Fruit fly (Drosophila melanogaster) whole organism, wandering third instar larva: ENCODE results near the gene CG17712.

Experiments
- Abd-B ChIP-seq: fragments of >200 bp; optimal IDR thresholded peaks from 2 replicates; lab custom pipeline; 2017; ENCODE audit warnings: missing biosample characterization, missing genetic modification characterization
- CG32264 ChIP-seq: fragments of 200-800 bp; sonication (Bioruptor generic); optimal IDR thresholded peaks from 2 replicates; lab custom pipeline; 2016; ENCODE audit warnings: missing biosample characterization, missing genetic modification characterization
- CG9705 ChIP-seq: fragments of 200-800 bp; sonication (Bioruptor generic); optimal IDR thresholded peaks from 2 replicates; lab custom pipeline; 2018; ENCODE audit warnings: missing biosample characterization, mild to moderate bottlenecking, missing genetic modification characterization
- Dif ChIP-seq: fragments of 200-275, 200-300 bp; sonication (Bioruptor generic); optimal IDR thresholded peaks from 2 replicates; lab custom pipeline; 2018; ENCODE audit warnings: missing biosample characterization, missing genetic modification characterization; ENCODE audit not compliant: partially characterized antibody
- GATAd ChIP-seq: sonication (Bioruptor generic); optimal IDR thresholded peaks from 2 replicates; lab custom pipeline; 2016; ENCODE audit warnings: missing biosample characterization, missing genetic modification characterization
- HLH106 ChIP-seq: fragments of 200-800 bp; optimal IDR thresholded peaks from 3 replicates; lab custom pipeline; 2019; ENCODE audit warnings: missing biosample characterization, mild to moderate bottlenecking, missing genetic modification characterization, moderate library complexity
- Hnf4 ChIP-seq: fragments of 200-800 bp; sonication (Bioruptor generic); optimal IDR thresholded peaks from 2 replicates; lab custom pipeline; 2016; ENCODE audit warnings: missing biosample characterization, mild to moderate bottlenecking, missing genetic modification characterization
- Hr78 ChIP-seq: fragments of >200 bp; optimal IDR thresholded peaks from 2 replicates; lab custom pipeline; 2017; ENCODE audit warnings: missing biosample characterization, missing genetic modification characterization
- Jra ChIP-seq: sonication (Bioruptor generic); optimal IDR thresholded peaks from 2 replicates; lab custom pipeline; 2016; ENCODE audit warnings: missing biosample characterization, missing genetic modification characterization
- Mio ChIP-seq: sonication (Bioruptor generic); optimal IDR thresholded peaks from 2 replicates; lab custom pipeline; 2016; ENCODE audit warnings: missing biosample characterization, missing genetic modification characterization
- Myc ChIP-seq: fragments of >200 bp; optimal IDR thresholded peaks from 2 replicates; lab custom pipeline; 2017
- N ChIP-seq: fragments of >200 bp; optimal IDR thresholded peaks from 2 replicates; lab custom pipeline; 2018; ENCODE audit warnings: missing biosample characterization, missing external identifiers, missing genetic modification characterization
- OdsH ChIP-seq: fragments of 200-800 bp; sonication (Bioruptor generic); optimal IDR thresholded peaks from 2 replicates; lab custom pipeline; 2016; ENCODE audit warnings: missing biosample characterization, mild to moderate bottlenecking, missing genetic modification characterization
- Rel ChIP-seq, 2 experiments: fragments of 200-800 bp; sonication (Bioruptor generic) in 1 of 2; optimal IDR thresholded peaks; 2 replicates in 1 of 2; 3 replicates in 1 of 2; lab custom pipeline; 2016 to 2019; ENCODE audit warnings: mild to moderate bottlenecking in 2 of 2, missing biosample characterization in 2 of 2, missing genetic modification characterization in 2 of 2, moderate library complexity in 1 of 2
- Sp1 ChIP-seq: fragments of 200-800 bp; sonication (Bioruptor generic); optimal IDR thresholded peaks from 3 replicates; lab custom pipeline; 2019; ENCODE audit warnings: missing biosample characterization, mild to moderate bottlenecking, missing genetic modification characterization, moderate library complexity
- br ChIP-seq: fragments of 200-800 bp; sonication (Bioruptor generic); optimal IDR thresholded peaks from 2 replicates; lab custom pipeline; 2016; ENCODE audit warnings: missing biosample characterization, missing genetic modification characterization
- brk ChIP-seq: fragments of 200-800 bp; sonication (Bioruptor generic); optimal IDR thresholded peaks from 2 replicates; lab custom pipeline; 2016; ENCODE audit warnings: missing biosample characterization, mild to moderate bottlenecking, missing genetic modification characterization
- dl ChIP-seq, 2 experiments: fragments of 175-275, 200-275 bp in 1 of 2; fragments of 200-275 bp in 1 of 2; sonication (Bioruptor generic); optimal IDR thresholded peaks; lab custom pipeline; 2018; ENCODE audit warnings: mild to moderate bottlenecking in 2 of 2, missing biosample characterization in 2 of 2, missing genetic modification characterization in 2 of 2, moderate library complexity in 2 of 2; ENCODE audit not compliant: partially characterized antibody in 2 of 2, insufficient read depth in 1 of 2
- dmrt93B ChIP-seq: fragments of 200-800 bp; sonication (Bioruptor generic); optimal IDR thresholded peaks from 2 replicates; lab custom pipeline; 2018; ENCODE audit warnings: missing biosample characterization, mild to moderate bottlenecking, missing genetic modification characterization
- dsf ChIP-seq: sonication (Bioruptor generic); optimal IDR thresholded peaks from 2 replicates; lab custom pipeline; 2016; ENCODE audit warnings: missing biosample characterization, missing genetic modification characterization, borderline replicate concordance
- ey ChIP-seq: fragments of 200-800 bp; sonication (Bioruptor generic); optimal IDR thresholded peaks from 2 replicates; lab custom pipeline; 2016; ENCODE audit warnings: missing biosample characterization, missing genetic modification characterization
- foxo ChIP-seq, 2 experiments: fragments of 200-800 bp; sonication (Bioruptor generic); optimal IDR thresholded peaks; 2 replicates in 1 of 2; 3 replicates in 1 of 2; lab custom pipeline; 2016 to 2017; ENCODE audit warnings: missing biosample characterization in 2 of 2, missing genetic modification characterization in 2 of 2
- fru ChIP-seq: fragments of 200-800 bp; sonication (Bioruptor generic); optimal IDR thresholded peaks from 3 replicates; lab custom pipeline; 2016; ENCODE audit warnings: missing biosample characterization, mild to moderate bottlenecking, missing genetic modification characterization
- h ChIP-seq: fragments of 200-800 bp; sonication (Bioruptor generic); optimal IDR thresholded peaks from 3 replicates; lab custom pipeline; 2016; ENCODE audit warnings: missing biosample characterization, mild to moderate bottlenecking, missing genetic modification characterization
- jim ChIP-seq: fragments of 175-275, 200-325 bp; sonication (Bioruptor generic); optimal IDR thresholded peaks from 2 replicates; lab custom pipeline; 2016; ENCODE audit warnings: missing biosample characterization, mild to moderate bottlenecking, missing genetic modification characterization
- pan ChIP-seq: fragments of >200 bp; optimal IDR thresholded peaks from 2 replicates; lab custom pipeline; 2017
- psq ChIP-seq: fragments of 200-800 bp; sonication (Bioruptor generic); optimal IDR thresholded peaks from 3 replicates; lab custom pipeline; 2017; ENCODE audit warnings: missing biosample characterization, mild to moderate bottlenecking, missing genetic modification characterization, moderate library complexity
- rgr ChIP-seq: fragments of 200-800 bp; sonication (Bioruptor generic); optimal IDR thresholded peaks from 3 replicates; lab custom pipeline; 2016; ENCODE audit warnings: missing biosample characterization, mild to moderate bottlenecking, missing genetic modification characterization
- sage ChIP-seq: fragments of 200-800 bp; sonication (Bioruptor generic); optimal IDR thresholded peaks from 2 replicates; lab custom pipeline; 2016; ENCODE audit warnings: missing biosample characterization, mild to moderate bottlenecking, missing genetic modification characterization
- sv ChIP-seq: fragments of 200-800 bp; sonication (Bioruptor generic); optimal IDR thresholded peaks from 3 replicates; lab custom pipeline; 2016; ENCODE audit warnings: missing biosample characterization, missing genetic modification characterization
- tai ChIP-seq: sonication (Bioruptor generic); optimal IDR thresholded peaks from 2 replicates; lab custom pipeline; 2016; ENCODE audit warnings: missing biosample characterization, missing genetic modification characterization
- usp ChIP-seq: fragments of >200 bp; optimal IDR thresholded peaks from 2 replicates; lab custom pipeline; 2017; ENCODE audit warnings: missing biosample characterization, missing genetic modification characterization
- woc ChIP-seq: sonication (Bioruptor generic); optimal IDR thresholded peaks from 2 replicates; lab custom pipeline; 2016; ENCODE audit warnings: missing biosample characterization, mild to moderate bottlenecking, missing genetic modification characterization

Gene CG17712

DNA sequence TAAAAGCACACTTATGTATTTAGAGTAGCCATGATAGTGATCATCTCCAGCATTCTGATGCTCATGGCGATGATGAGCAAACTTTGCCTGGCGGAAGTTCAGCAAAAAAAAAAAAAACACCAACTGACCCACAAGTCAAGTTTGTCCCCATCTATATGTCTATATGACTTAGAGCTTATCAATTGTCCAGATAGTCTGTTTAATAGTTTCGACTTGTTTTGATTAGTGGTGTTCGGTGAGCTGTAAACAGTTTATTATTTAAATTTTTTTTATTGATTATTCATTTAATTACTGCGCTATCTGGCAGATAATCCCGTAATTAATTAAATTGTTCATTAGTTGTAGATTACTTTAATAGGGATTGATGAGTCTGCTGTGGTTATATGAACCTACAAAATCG lies 8.1 kb downstream of the CG17712 start:
- TF ChIP-seq br (GFP tag; lab: Kevin White, UChicago): no peak
- TF ChIP-seq dsf: no peak
- TF ChIP-seq Jra (GFP tag; lab: Kevin White, UChicago): no peak
- TF ChIP-seq tai (GFP tag; lab: Kevin White, UChicago): no peak
- no peak for TF ChIP-seq GATAd

DNA sequence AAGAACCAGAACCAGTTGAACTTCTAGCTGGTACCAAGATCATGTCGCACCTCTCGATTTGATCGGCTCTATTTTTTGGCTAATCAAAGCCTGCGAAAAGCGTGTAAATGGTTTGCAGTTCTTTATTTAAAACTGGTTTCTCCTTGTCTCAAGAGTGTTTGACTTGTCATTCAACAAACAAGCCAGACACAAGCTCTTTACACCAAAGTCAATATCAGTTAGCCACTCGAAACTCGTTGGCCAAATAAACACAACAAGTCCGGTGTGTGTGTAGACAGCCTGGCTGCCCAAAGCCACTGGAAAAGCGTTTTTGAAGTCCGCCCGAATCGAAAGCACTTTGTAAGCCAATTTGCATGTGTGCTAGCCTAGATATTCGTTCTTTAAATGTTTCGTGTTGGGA lies 11.8 kb downstream of the CG17712 start:
- TF ChIP-seq Abd-B (no peak), Mio (GFP tag; lab: Kevin White, UChicago) (no peak), Hr78 (no peak), jim (no peak), sv (no peak), br (GFP tag; lab: Kevin White, UChicago) (no peak), fru (GFP tag; lab: Kevin White, UChicago) (no peak), Rel (GFP tag; optimal IDR thresholded peaks at IDR 0.05; lab: Kevin White, UChicago) (no peak), Rel (tag; optimal IDR thresholded peaks at IDR 0.05; lab: Kevin White, UChicago) (no peak)

dm6 chr2L:1738054-1738453 lies 13.9 kb downstream of the CG17712 start:
- no peak for TF ChIP-seq sage (GFP tag; lab: Kevin White, UChicago)
- no peak for TF ChIP-seq Rel (GFP tag; optimal IDR thresholded peaks at IDR 0.05; lab: Kevin White, UChicago)
- TF ChIP-seq Rel (tag; optimal IDR thresholded peaks at IDR 0.05; lab: Kevin White, UChicago): no peak
- no peak for TF ChIP-seq br (GFP tag; lab: Kevin White, UChicago)
- TF ChIP-seq CG32264 (GFP tag; lab: Kevin White, UChicago): no peak
- no peak for TF ChIP-seq Dif (GFP tag; lab: Kevin White, UChicago)
- TF ChIP-seq HLH106 (tag; lab: Kevin White, UChicago): no peak
- TF ChIP-seq brk (GFP tag; lab: Kevin White, UChicago): no peak
- no peak for TF ChIP-seq jim

DNA sequence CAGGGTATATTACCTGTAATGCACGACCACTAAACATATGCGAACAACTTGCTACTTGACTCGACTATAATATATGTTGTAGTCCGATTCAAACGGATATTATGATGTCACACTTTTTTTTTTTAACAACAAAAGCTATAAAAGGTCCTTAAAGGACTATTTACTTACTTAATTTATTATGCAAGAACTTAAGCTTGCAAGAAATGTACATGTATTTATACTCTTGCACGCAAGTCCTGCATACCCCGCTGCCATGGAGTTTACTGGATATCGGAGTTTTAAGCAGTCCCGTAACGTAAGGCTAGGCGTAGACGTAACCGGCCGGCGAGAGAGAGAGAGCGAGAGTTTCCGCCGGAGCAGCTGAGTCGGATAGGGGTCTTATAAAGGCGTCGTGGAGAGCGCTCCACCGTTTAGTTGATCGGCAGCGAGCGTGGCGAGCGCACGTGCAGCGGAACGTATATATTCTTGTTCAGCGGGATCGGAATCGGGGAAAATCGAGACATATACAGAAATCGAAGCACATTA lies 14.8 kb downstream of the CG17712 start:
- TF ChIP-seq Mio (GFP tag; lab: Kevin White, UChicago): no peak
- no peak for TF ChIP-seq Abd-B
- TF ChIP-seq usp (GFP tag; lab: Kevin White, UChicago): no peak
- peak; percentile 42 for TF ChIP-seq psq (GFP tag; lab: Kevin White, UChicago)
- peak; percentile 31 for TF ChIP-seq Hnf4
- TF ChIP-seq dmrt93B (GFP tag; lab: Kevin White, UChicago): no peak
- TF ChIP-seq woc: no peak
- no peak for TF ChIP-seq Jra (GFP tag; lab: Kevin White, UChicago)
- TF ChIP-seq Sp1 (GFP tag; lab: Kevin White, UChicago): no peak
- no peak for TF ChIP-seq N (GFP tag; lab: Kevin White, UChicago)
- no peak for TF ChIP-seq CG32264 (GFP tag; lab: Kevin White, UChicago)
- no peak for TF ChIP-seq tai (GFP tag; lab: Kevin White, UChicago)
- no peak for TF ChIP-seq pan (lab: Kevin White, UChicago)
- peak; percentile 46 for TF ChIP-seq rgr (GFP tag; lab: Kevin White, UChicago)
- TF ChIP-seq Rel (GFP tag; optimal IDR thresholded peaks at IDR 0.05; lab: Kevin White, UChicago): no peak
- TF ChIP-seq Rel (tag; optimal IDR thresholded peaks at IDR 0.05; lab: Kevin White, UChicago): no peak
- peak; percentile 48 for TF ChIP-seq br (GFP tag; lab: Kevin White, UChicago)
- peak in 1 of 2 experiments; percentile 34 for TF ChIP-seq dl (GFP tag; optimal IDR thresholded peaks at IDR 0.05; lab: Kevin White, UChicago; ENCODE audit: insufficient read depth in 1 of 2, partially characterized antibody in 2 of 2)
- peak; percentile 16 for TF ChIP-seq HLH106 (tag; lab: Kevin White, UChicago)
- TF ChIP-seq sage (GFP tag; lab: Kevin White, UChicago): no peak
- peak; percentile 64 for TF ChIP-seq OdsH (GFP tag; lab: Kevin White, UChicago)
- TF ChIP-seq foxo (GFP tag; optimal IDR thresholded peaks at IDR 0.05; lab: Kevin White, UChicago): peak in 1 of 2 experiments; percentile 68
- TF ChIP-seq Dif (GFP tag; lab: Kevin White, UChicago): peak; percentile 78
- peak; percentile 77 for TF ChIP-seq ey (GFP tag; lab: Kevin White, UChicago)
- TF ChIP-seq sv: peak; percentile 92
- TF ChIP-seq GATAd: no peak
- no peak for TF ChIP-seq dsf
- peak; percentile 69 for TF ChIP-seq h (GFP tag; lab: Kevin White, UChicago)
- TF ChIP-seq Hr78: no peak
- no peak for TF ChIP-seq CG9705
- TF ChIP-seq fru (GFP tag; lab: Kevin White, UChicago): peak; percentile 78
- TF ChIP-seq Myc (lab: Kevin White, UChicago): no peak
- TF ChIP-seq, all 38 proteins: peak for 13
